Worm (Caenorhabditis elegans): ENCODE data around the gene prx-13.
A peak's percentile ranks its signal among the peaks of the same experiment; 100 is the strongest.

prx-13 gene

ce11 chrII:7251978-7252377, at the start of gene prx-13, which contains the start of gene ada-2:
Gene prx-13 (minus strand): TSS chrII:7252015.
Gene ada-2 (plus strand): TSS chrII:7252259.
- TF ChIP-seq npax-4 (tag; optimal IDR thresholded peaks at IDR 0.05) (no peak), elt-2 (tag; optimal IDR thresholded peaks at IDR 0.05) (peak; percentile 73)

ce11 chrII:7299042-7299441, 47.2 kb upstream of the prx-13 start, which contains the start of gene C30G12.1:
Gene C30G12.1 (plus strand): TSS chrII:7299342.
- peak; percentile 68 for TF ChIP-seq ceh-34 (tag; optimal IDR thresholded peaks at IDR 0.05)
- no peak for TF ChIP-seq nfya-1 (tag; optimal IDR thresholded peaks at IDR 0.05)

ce11 chrII:7298197-7298682, 46.4 kb upstream of the prx-13 start, which contains the start of gene puf-8:
Gene puf-8 (minus strand): TSS chrII:7298247.
- TF ChIP-seq sdc-2 (tag; optimal IDR thresholded peaks at IDR 0.05) (no peak), ets-4 (tag; optimal IDR thresholded peaks at IDR 0.05) (no peak), tbx-2 (tag; optimal IDR thresholded peaks at IDR 0.05) (no peak), ceh-18 (tag; optimal IDR thresholded peaks at IDR 0.05) (no peak), ceh-48 (tag; optimal IDR thresholded peaks at IDR 0.05) (no peak)

- no peak for TF ChIP-seq pha-2 (tag; optimal IDR thresholded peaks at IDR 0.05)
- TF ChIP-seq mec-3 (tag; optimal IDR thresholded peaks at IDR 0.05; ENCODE audit: borderline replicate concordance): no peak
- no peak for TF ChIP-seq dmd-4 (tag; optimal IDR thresholded peaks at IDR 0.05; ENCODE audit: borderline replicate concordance)
- no peak for TF ChIP-seq syd-9 (tag; optimal IDR thresholded peaks at IDR 0.05)
- no peak for TF ChIP-seq dve-1 (tag; optimal IDR thresholded peaks at IDR 0.05)
- no peak for TF ChIP-seq ceh-30 (tag; optimal IDR thresholded peaks at IDR 0.05)
- TF ChIP-seq unc-86 (tag; optimal IDR thresholded peaks at IDR 0.05): no peak
- no peak for TF ChIP-seq C38D4.7 (GFP tag; optimal IDR thresholded peaks at IDR 0.05)
- no peak for TF ChIP-seq hlh-8 (tag; optimal IDR thresholded peaks at IDR 0.05)
- TF ChIP-seq sdc-2 (tag; optimal IDR thresholded peaks at IDR 0.05): no peak
Measured at ce11 chrII:7295917-7296316, 44.1 kb upstream of the prx-13 start, which contains the start of gene C30G12.6. Gene C30G12.6 (minus strand): TSS chrII:7296017.

- TF ChIP-seq ceh-18 (tag; optimal IDR thresholded peaks at IDR 0.05) (no peak), sox-2 (GFP tag; IDR thresholded peaks at IDR 0.05) (no peak), hlh-30 (tag; optimal IDR thresholded peaks at IDR 0.05; ENCODE audit: insufficient read depth) (no peak), npax-4 (tag; optimal IDR thresholded peaks at IDR 0.05) (no peak), dmd-4 (tag; optimal IDR thresholded peaks at IDR 0.05; ENCODE audit: borderline replicate concordance) (no peak), fkh-6 (tag; optimal IDR thresholded peaks at IDR 0.05) (no peak), C08G9.2 (tag; optimal IDR thresholded peaks at IDR 0.05) (no peak), pros-1 (tag; optimal IDR thresholded peaks at IDR 0.05) (no peak), pha-2 (tag; optimal IDR thresholded peaks at IDR 0.05) (no peak), nhr-232 (tag; optimal IDR thresholded peaks at IDR 0.05) (no peak), ceh-9 (tag; optimal IDR thresholded peaks at IDR 0.05) (no peak)
Measured at ce11 chrII:7289923-7290476, 38.2 kb upstream of the prx-13 start, which contains the start of gene C30G12.2. Gene C30G12.2 (plus strand): TSS chrII:7290426.

ce11 chrII:7287709-7288108, 35.9 kb upstream of the prx-13 start:
- no peak for TF ChIP-seq ceh-48 (tag; optimal IDR thresholded peaks at IDR 0.05)
- no peak for TF ChIP-seq hlh-6 (tag; optimal IDR thresholded peaks at IDR 0.05)
- TF ChIP-seq ceh-30 (tag; optimal IDR thresholded peaks at IDR 0.05): no peak
- no peak for TF ChIP-seq T23F11.4 (GFP tag; optimal IDR thresholded peaks at IDR 0.05)
- no peak for TF ChIP-seq fkh-6 (tag; optimal IDR thresholded peaks at IDR 0.05)
- TF ChIP-seq lim-6 (tag; optimal IDR thresholded peaks at IDR 0.05): no peak
- no peak for TF ChIP-seq ref-2 (tag; optimal IDR thresholded peaks at IDR 0.05)
- no peak for TF ChIP-seq npax-4 (tag; optimal IDR thresholded peaks at IDR 0.05)
- TF ChIP-seq hlh-13 (GFP tag; optimal IDR thresholded peaks at IDR 0.05): no peak
- TF ChIP-seq ceh-14 (tag; optimal IDR thresholded peaks at IDR 0.05): no peak
- TF ChIP-seq pqm-1 (tag; optimal IDR thresholded peaks at IDR 0.05): no peak
- TF ChIP-seq lin-11 (tag; optimal IDR thresholded peaks at IDR 0.05): no peak
